Worm (Caenorhabditis elegans): Measurements from ENCODE around the gene hcf-1.

hcf-1 gene

DNA sequence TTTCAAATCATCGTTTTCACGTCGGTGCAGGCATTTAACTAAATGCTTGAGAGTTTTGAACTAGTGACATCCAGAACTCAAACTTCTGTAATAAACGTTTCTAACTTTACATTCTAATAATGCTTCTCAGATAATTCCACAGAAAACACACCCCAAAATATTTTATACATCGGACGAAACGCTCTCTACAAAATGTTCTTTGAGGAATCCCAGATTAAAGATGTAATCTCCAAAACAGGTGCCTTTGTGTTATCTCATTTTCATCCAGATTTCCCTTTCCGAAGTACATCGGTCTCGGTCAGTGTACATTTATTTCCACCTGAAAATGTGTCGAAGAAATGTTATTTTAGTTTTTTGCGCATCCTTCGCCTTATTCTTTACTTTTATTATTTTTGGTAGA, 30.7 kb upstream of the hcf-1 start, which contains the start of gene C33H5.2:
Gene C33H5.2 (plus strand): TSS at position 301 of the 400 bp plus-strand sequence.
- TF ChIP-seq daf-19 (GFP tag; conservative IDR thresholded peaks at IDR 0.05) (no peak), hmg-1.1 (GFP tag; IDR thresholded peaks at IDR 0.05) (no peak), ceh-82 (tag; optimal IDR thresholded peaks at IDR 0.05) (no peak), nhr-10 (tag; optimal IDR thresholded peaks at IDR 0.05) (no peak), madf-9 (GFP tag; conservative IDR thresholded peaks at IDR 0.05) (no peak), nhr-48 (tag; optimal IDR thresholded peaks at IDR 0.05) (no peak), Y75B8A.6 (GFP tag; IDR thresholded peaks at IDR 0.05) (no peak), mdt-29 (GFP tag; IDR thresholded peaks at IDR 0.05) (no peak), ctbp-1 (GFP tag; IDR thresholded peaks at IDR 0.05) (no peak), nhr-111 (GFP tag; optimal IDR thresholded peaks at IDR 0.05) (no peak), T26A8.4 (GFP tag; IDR thresholded peaks at IDR 0.05) (no peak), Y5F2A.4 (GFP tag; optimal IDR thresholded peaks at IDR 0.05) (no peak), unc-62 (GFP tag; optimal IDR thresholded peaks at IDR 0.05 in 1 of 2) (no peak), unc-62 (tag; optimal IDR thresholded peaks at IDR 0.05) (no peak), F49E8.2 (tag; optimal IDR thresholded peaks at IDR 0.05; ENCODE audit: borderline replicate concordance) (no peak), egl-27 (tag; optimal IDR thresholded peaks at IDR 0.05) (no peak), cey-2 (tag; optimal IDR thresholded peaks at IDR 0.05; ENCODE audit: borderline replicate concordance, insufficient read depth) (no peak)

DNA sequence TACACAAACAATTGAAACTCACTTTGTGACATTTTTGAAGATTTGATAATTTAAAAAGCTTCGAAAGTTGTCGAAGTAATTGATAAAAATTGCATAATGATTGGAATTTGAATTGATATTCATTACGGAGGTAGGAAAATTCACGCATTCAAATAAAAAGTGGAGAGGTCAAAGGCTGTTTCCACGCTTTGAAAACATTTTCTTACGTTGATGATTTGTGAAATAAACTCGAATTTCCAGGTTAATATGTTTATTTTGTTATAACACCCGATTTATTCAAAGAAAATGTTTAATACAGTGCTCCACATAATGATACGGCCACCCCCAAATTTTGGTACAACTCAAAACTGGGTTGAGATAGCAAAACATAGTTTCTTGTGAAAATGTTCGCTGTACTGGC, 29.2 kb upstream of the hcf-1 start, which contains the start of gene C33H5.16:
Gene C33H5.16 (minus strand): TSS at position 101 of the 400 bp plus-strand sequence.
- no peak for TF ChIP-seq nhr-25 (tag; optimal IDR thresholded peaks at IDR 0.05; ENCODE audit: borderline replicate concordance, insufficient read depth)

DNA sequence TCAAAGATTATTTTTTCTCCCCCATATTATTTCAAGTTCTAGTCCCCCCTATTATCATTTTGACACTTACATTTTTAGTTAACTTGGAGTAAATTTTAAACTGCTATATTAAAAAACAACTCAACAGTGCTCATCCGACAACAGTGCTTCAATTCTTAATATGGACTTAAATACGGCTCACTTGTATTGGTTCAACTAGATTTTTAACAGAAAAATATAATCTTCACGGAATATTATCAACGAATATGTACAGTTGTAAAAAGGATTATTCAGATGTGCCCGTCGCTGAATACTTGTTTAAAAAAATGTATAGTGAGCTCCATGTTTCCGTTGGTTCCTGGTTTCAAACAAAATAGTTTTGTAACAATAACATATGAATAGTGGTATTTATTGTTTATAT, 26.3 kb upstream of the hcf-1 start:
- peak; percentile 61 for TF ChIP-seq snpc-1.2 (GFP tag; IDR thresholded peaks at IDR 0.05)
- TF ChIP-seq F49E8.2 (tag; optimal IDR thresholded peaks at IDR 0.05; ENCODE audit: borderline replicate concordance) = peak; percentile 21
- TF ChIP-seq madf-5 (GFP tag; IDR thresholded peaks at IDR 0.05) = no peak
- no peak for TF ChIP-seq daf-19 (GFP tag; conservative IDR thresholded peaks at IDR 0.05)
- no peak for TF ChIP-seq Y75B8A.6 (GFP tag; IDR thresholded peaks at IDR 0.05)

ce11 chrIV:7796432-7797113, 22.5 kb upstream of the hcf-1 start, which contains the start of gene sgo-1:
Gene sgo-1, minus strand, starts transcription at chrIV:7796482.
- TF ChIP-seq Y105C5A.15 (GFP tag; IDR thresholded peaks at IDR 0.05) (no peak), unc-130 (GFP tag; optimal IDR thresholded peaks at IDR 0.05) (peak; percentile 83), snpc-1.2 (GFP tag; IDR thresholded peaks at IDR 0.05) (peak; percentile 87), lin-38 (GFP tag; IDR thresholded peaks at IDR 0.05) (peak; percentile 85), F49E8.2 (tag; optimal IDR thresholded peaks at IDR 0.05; ENCODE audit: borderline replicate concordance) (peak; percentile 91), hlh-30 (tag; optimal IDR thresholded peaks at IDR 0.05; ENCODE audit: insufficient read depth) (no peak), F26F4.8 (GFP tag; conservative IDR thresholded peaks at IDR 0.05) (no peak), Y48G9A.11 (GFP tag; IDR thresholded peaks at IDR 0.05) (peak; percentile 87), spr-1 (tag; optimal IDR thresholded peaks at IDR 0.05) (no peak), arid-1 (GFP tag; conservative IDR thresholded peaks at IDR 0.05) (0 out of 2 replicates have a peak, but pooled peaks have one; percentile 51), duxl-1 (tag; optimal IDR thresholded peaks at IDR 0.05; ENCODE audit: poor library complexity) (no peak)

ce11 chrIV:7794709-7795108, 20.6 kb upstream of the hcf-1 start, which contains the start of gene ntp-1:
Gene ntp-1, minus strand, starts transcription at chrIV:7794809.
- TF ChIP-seq mxl-2 (GFP tag; conservative IDR thresholded peaks at IDR 0.05) = no peak
- TF ChIP-seq ZK546.5 (tag; optimal IDR thresholded peaks at IDR 0.05) = no peak
- TF ChIP-seq lir-3 (tag; optimal IDR thresholded peaks at IDR 0.05) = no peak
- TF ChIP-seq skn-1 (tag; optimal IDR thresholded peaks at IDR 0.05) = no peak
- no peak for TF ChIP-seq lim-7 (GFP tag; IDR thresholded peaks at IDR 0.05)
